Worm (Caenorhabditis elegans) whole organism, midembryonic: Measurements from ENCODE around the gene W02H3.3.

Source experiments
- T22C8.4 ChIP-seq: fragments of 200-800 bp; sonication (Bioruptor generic); IDR thresholded peaks from 2 replicates; pipeline ENCODE4 v1.3.6; 2022; ENCODE audit warnings: missing genetic modification characterization, missing compliant biosample characterization
- cog-1 ChIP-seq: sonication (generic microtip); optimal IDR thresholded peaks from 2 replicates; lab custom pipeline; 2016; ENCODE audit warnings: missing genetic modification characterization, missing compliant biosample characterization
- flt-1 ChIP-seq: fragments of 200-800 bp; sonication (Bioruptor generic); IDR thresholded peaks from 2 replicates; pipeline ENCODE4 v1.3.6; 2022; ENCODE audit warnings: missing genetic modification characterization, missing compliant biosample characterization
- klf-2 ChIP-seq: fragments of 200-800 bp; sonication (Bioruptor generic); conservative IDR thresholded peaks from 2 replicates; pipeline ENCODE4 v1.3.6; 2022; ENCODE audit warnings: missing genetic modification reagents, missing genetic modification characterization, missing compliant biosample characterization
- med-1 ChIP-seq: sonication (generic microtip); optimal IDR thresholded peaks from 2 replicates; lab custom pipeline; 2017; ENCODE audit warnings: missing genetic modification characterization, mild to moderate bottlenecking, missing compliant biosample characterization, antibody characterized with exemption, missing genetic modification reagents; ENCODE audit not compliant: insufficient read depth
- ref-1 ChIP-seq: fragments of 200-800 bp; sonication (Bioruptor generic); conservative IDR thresholded peaks from 2 replicates; pipeline ENCODE4 v1.3.6; 2022; ENCODE audit warnings: missing genetic modification reagents, missing genetic modification characterization, missing compliant biosample characterization
- tab-1 ChIP-seq: fragments of 200-800 bp; sonication (Bioruptor generic); IDR thresholded peaks from 2 replicates; pipeline ENCODE4 v1.3.6; 2022; ENCODE audit warnings: missing genetic modification characterization, missing compliant biosample characterization
- ztf-23 ChIP-seq: fragments of 200-800 bp; sonication (Bioruptor generic); IDR thresholded peaks from 2 replicates; pipeline ENCODE4 v1.3.6; 2022; ENCODE audit warnings: missing genetic modification reagents, missing genetic modification characterization, missing compliant biosample characterization
- ztf-29 ChIP-seq: fragments of 200-800 bp; sonication (Bioruptor generic); IDR thresholded peaks from 2 replicates; pipeline ENCODE4 v1.3.6; 2022; ENCODE audit warnings: missing genetic modification reagents, missing genetic modification characterization, missing compliant biosample characterization

Gene W02H3.3

ce11 chrX:11067256-11067655, 30.7 kb downstream of the W02H3.3 start:
- TF ChIP-seq ztf-29 (GFP tag; lab: Robert Waterston, UW) (no peak), ref-1 (GFP tag; lab: Robert Waterston, UW) (no peak), T22C8.4 (GFP tag; lab: Robert Waterston, UW) (no peak), ztf-23 (no peak), med-1 (GFP tag; lab: Kevin White, UChicago) (no peak), flt-1 (GFP tag; lab: Robert Waterston, UW) (no peak), klf-2 (GFP tag; lab: Robert Waterston, UW) (no peak), cog-1 (tag; lab: Kevin White, UChicago) (no peak), tab-1 (no peak)

- TF ChIP-seq ztf-29 (GFP tag; lab: Robert Waterston, UW) (no peak), flt-1 (GFP tag; lab: Robert Waterston, UW) (no peak), T22C8.4 (GFP tag; lab: Robert Waterston, UW) (no peak), klf-2 (GFP tag; lab: Robert Waterston, UW) (no peak), cog-1 (tag; lab: Kevin White, UChicago) (no peak), med-1 (GFP tag; lab: Kevin White, UChicago) (no peak), ref-1 (GFP tag; lab: Robert Waterston, UW) (no peak), ztf-23 (no peak), tab-1 (no peak)
Measured at ce11 chrX:11064799-11065198, 33.2 kb downstream of the W02H3.3 start, which contains the start of gene lpr-4. lpr-4 (plus strand) TSS chrX:11065126.

ce11 chrX:11061904-11062303, 36.1 kb downstream of the W02H3.3 start, which contains the start of gene lpr-5:
lpr-5 (plus strand) TSS chrX:11062123.
- no peak for TF ChIP-seq T22C8.4 (GFP tag; lab: Robert Waterston, UW)
- no peak for TF ChIP-seq flt-1 (GFP tag; lab: Robert Waterston, UW)
- TF ChIP-seq ztf-29 (GFP tag; lab: Robert Waterston, UW) = no peak
- no peak for TF ChIP-seq med-1 (GFP tag; lab: Kevin White, UChicago)

ce11 chrX:11060940-11061339, 37.0 kb downstream of the W02H3.3 start:
- no peak for TF ChIP-seq ref-1 (GFP tag; lab: Robert Waterston, UW)
- no peak for TF ChIP-seq ztf-29 (GFP tag; lab: Robert Waterston, UW)
- no peak for TF ChIP-seq cog-1 (tag; lab: Kevin White, UChicago)
- no peak for TF ChIP-seq med-1 (GFP tag; lab: Kevin White, UChicago)
- TF ChIP-seq ztf-23 = no peak
- TF ChIP-seq T22C8.4 (GFP tag; lab: Robert Waterston, UW) = no peak
- TF ChIP-seq klf-2 (GFP tag; lab: Robert Waterston, UW) = no peak
- TF ChIP-seq flt-1 (GFP tag; lab: Robert Waterston, UW) = no peak
- no peak for TF ChIP-seq tab-1

ce11 chrX:11059744-11060143, 38.2 kb downstream of the W02H3.3 start, which contains the start of gene lpr-6:
lpr-6 (plus strand) TSS chrX:11059994.
- no peak for TF ChIP-seq tab-1
- TF ChIP-seq flt-1 (GFP tag; lab: Robert Waterston, UW) = no peak
- TF ChIP-seq cog-1 (tag; lab: Kevin White, UChicago) = no peak
- no peak for TF ChIP-seq ztf-29 (GFP tag; lab: Robert Waterston, UW)
- no peak for TF ChIP-seq T22C8.4 (GFP tag; lab: Robert Waterston, UW)
- TF ChIP-seq klf-2 (GFP tag; lab: Robert Waterston, UW) = no peak
- no peak for TF ChIP-seq ztf-23
- TF ChIP-seq ref-1 (GFP tag; lab: Robert Waterston, UW) = no peak
- TF ChIP-seq med-1 (GFP tag; lab: Kevin White, UChicago) = no peak

- no peak for TF ChIP-seq ztf-29 (GFP tag; lab: Robert Waterston, UW)
- TF ChIP-seq klf-2 (GFP tag; lab: Robert Waterston, UW) = no peak
- TF ChIP-seq ref-1 (GFP tag; lab: Robert Waterston, UW) = no peak
- no peak for TF ChIP-seq cog-1 (tag; lab: Kevin White, UChicago)
- no peak for TF ChIP-seq ztf-23
- TF ChIP-seq tab-1 = no peak
- TF ChIP-seq med-1 (GFP tag; lab: Kevin White, UChicago) = no peak
- no peak for TF ChIP-seq T22C8.4 (GFP tag; lab: Robert Waterston, UW)
- TF ChIP-seq flt-1 (GFP tag; lab: Robert Waterston, UW) = no peak
Measured at ce11 chrX:11057028-11057427, 41.0 kb downstream of the W02H3.3 start, which contains the start of gene lpr-3. lpr-3 (plus strand) TSS chrX:11057401.

- TF ChIP-seq ztf-29 (GFP tag; lab: Robert Waterston, UW) (no peak), tab-1 (no peak), med-1 (GFP tag; lab: Kevin White, UChicago) (no peak), klf-2 (GFP tag; lab: Robert Waterston, UW) (no peak)
Measured at ce11 chrX:11053615-11054014, 44.4 kb downstream of the W02H3.3 start, which contains the start of gene C09F12.2. C09F12.2 (plus strand) TSS chrX:11053915.

ce11 chrX:11050335-11050734, 47.7 kb downstream of the W02H3.3 start:
- TF ChIP-seq flt-1 (GFP tag; lab: Robert Waterston, UW) (no peak), ztf-29 (GFP tag; lab: Robert Waterston, UW) (no peak), T22C8.4 (GFP tag; lab: Robert Waterston, UW) (no peak), ztf-23 (no peak), cog-1 (tag; lab: Kevin White, UChicago) (no peak), tab-1 (no peak), ref-1 (GFP tag; lab: Robert Waterston, UW) (no peak), klf-2 (GFP tag; lab: Robert Waterston, UW) (no peak), med-1 (GFP tag; lab: Kevin White, UChicago) (no peak)

ce11 chrX:11047183-11047582, 50.8 kb downstream of the W02H3.3 start, which contains the start of gene clc-1:
clc-1 (plus strand) TSS chrX:11047446.
- no peak for TF ChIP-seq flt-1 (GFP tag; lab: Robert Waterston, UW)
- no peak for TF ChIP-seq ztf-23
- no peak for TF ChIP-seq ref-1 (GFP tag; lab: Robert Waterston, UW)
- TF ChIP-seq klf-2 (GFP tag; lab: Robert Waterston, UW) = no peak
- no peak for TF ChIP-seq med-1 (GFP tag; lab: Kevin White, UChicago)
- TF ChIP-seq T22C8.4 (GFP tag; lab: Robert Waterston, UW) = no peak
- TF ChIP-seq ztf-29 (GFP tag; lab: Robert Waterston, UW) = no peak
- no peak for TF ChIP-seq tab-1
- TF ChIP-seq cog-1 (tag; lab: Kevin White, UChicago) = no peak
